Fruit fly (Drosophila melanogaster) whole organism, wandering third instar larva: ENCODE data around the gene CG17134.

ENCODE experiments used
- Abd-B ChIP-seq: fragments of >200 bp; optimal IDR thresholded peaks from 2 replicates; lab custom pipeline; 2017; ENCODE audit warnings: missing biosample characterization, missing genetic modification characterization
- Myc ChIP-seq: fragments of >200 bp; optimal IDR thresholded peaks from 2 replicates; lab custom pipeline; 2017
- ey ChIP-seq: fragments of 200-800 bp; sonication (Bioruptor generic); optimal IDR thresholded peaks from 2 replicates; lab custom pipeline; 2016; ENCODE audit warnings: missing biosample characterization, missing genetic modification characterization
- fru ChIP-seq: fragments of 200-800 bp; sonication (Bioruptor generic); optimal IDR thresholded peaks from 3 replicates; lab custom pipeline; 2016; ENCODE audit warnings: missing biosample characterization, mild to moderate bottlenecking, missing genetic modification characterization
- h ChIP-seq: fragments of 200-800 bp; sonication (Bioruptor generic); optimal IDR thresholded peaks from 3 replicates; lab custom pipeline; 2016; ENCODE audit warnings: missing biosample characterization, mild to moderate bottlenecking, missing genetic modification characterization
- lola ChIP-seq: fragments of >200 bp; optimal IDR thresholded peaks from 2 replicates; lab custom pipeline; 2017; ENCODE audit warnings: missing biosample characterization, missing genetic modification characterization
- psq ChIP-seq: fragments of 200-800 bp; sonication (Bioruptor generic); optimal IDR thresholded peaks from 3 replicates; lab custom pipeline; 2017; ENCODE audit warnings: missing biosample characterization, mild to moderate bottlenecking, missing genetic modification characterization, moderate library complexity

DNA sequence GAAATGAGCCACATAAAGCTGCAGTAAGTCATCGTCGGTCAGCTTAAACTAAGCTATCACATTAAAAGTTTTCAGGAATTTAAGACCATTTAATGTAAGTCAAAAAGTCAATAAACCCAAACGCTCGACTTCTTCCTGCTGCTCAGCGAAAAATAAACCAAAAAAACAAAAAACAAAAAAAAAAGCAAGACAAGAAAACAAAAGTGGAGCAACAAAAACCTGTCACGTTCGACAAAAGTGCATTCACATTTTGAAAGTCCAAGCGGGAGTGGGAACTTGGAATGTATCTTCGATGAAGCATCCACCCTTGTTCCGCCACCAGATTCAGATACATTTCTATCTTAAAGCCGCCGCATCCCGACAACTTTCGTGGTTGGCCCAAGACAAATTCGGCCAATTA is 26.5 kb upstream of the CG17134 start:
- no peak for TF ChIP-seq fru (GFP tag; lab: Kevin White, UChicago)
- TF ChIP-seq psq = no peak
- TF ChIP-seq ey (GFP tag; lab: Kevin White, UChicago) = no peak
- TF ChIP-seq h (GFP tag; lab: Kevin White, UChicago) = no peak
- TF ChIP-seq Myc (lab: Kevin White, UChicago) = no peak
- TF ChIP-seq Abd-B (GFP tag; lab: Kevin White, UChicago) = no peak
- TF ChIP-seq lola (GFP tag; lab: Kevin White, UChicago) = no peak
